Worm (Caenorhabditis elegans) whole organism, L2 larva: ENCODE data around the gene nfi-1.

ENCODE experiments used
- R02D3.7 ChIP-seq: fragments of 150-350 bp; optimal IDR thresholded peaks from 2 replicates; lab custom pipeline; 2014; ENCODE audit warnings: missing biosample characterization, missing genetic modification characterization
- unc-39 ChIP-seq: fragments of 150-350 bp; optimal IDR thresholded peaks from 2 replicates; lab custom pipeline; 2014; ENCODE audit warnings: missing biosample characterization, missing genetic modification characterization

DNA sequence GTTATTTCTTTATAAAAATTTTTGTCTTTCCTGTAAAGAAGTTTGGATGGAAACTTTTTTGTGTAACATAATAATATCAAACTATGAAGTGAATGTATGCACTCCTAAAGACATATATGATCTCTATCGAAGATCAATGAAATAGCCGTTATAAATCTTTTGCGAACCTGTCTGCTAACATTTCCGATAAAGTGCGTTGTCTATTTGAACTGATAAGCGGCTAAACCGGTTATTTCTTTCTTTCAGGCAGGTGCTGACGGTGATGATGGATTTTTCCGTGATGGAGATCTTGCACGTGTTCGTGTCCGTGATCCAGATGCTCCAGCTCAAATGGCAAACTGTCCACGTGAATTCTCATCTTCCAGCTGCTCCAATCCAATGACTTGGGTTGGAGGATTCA, 6.5 kb upstream of the nfi-1 start:
- TF ChIP-seq unc-39 (tag; lab: Kevin White, UChicago) (no peak), R02D3.7 (tag; lab: Kevin White, UChicago) (no peak)
